Fruit fly (Drosophila melanogaster): ENCODE data around the gene Ranbp21.

Ranbp21 gene

DNA sequence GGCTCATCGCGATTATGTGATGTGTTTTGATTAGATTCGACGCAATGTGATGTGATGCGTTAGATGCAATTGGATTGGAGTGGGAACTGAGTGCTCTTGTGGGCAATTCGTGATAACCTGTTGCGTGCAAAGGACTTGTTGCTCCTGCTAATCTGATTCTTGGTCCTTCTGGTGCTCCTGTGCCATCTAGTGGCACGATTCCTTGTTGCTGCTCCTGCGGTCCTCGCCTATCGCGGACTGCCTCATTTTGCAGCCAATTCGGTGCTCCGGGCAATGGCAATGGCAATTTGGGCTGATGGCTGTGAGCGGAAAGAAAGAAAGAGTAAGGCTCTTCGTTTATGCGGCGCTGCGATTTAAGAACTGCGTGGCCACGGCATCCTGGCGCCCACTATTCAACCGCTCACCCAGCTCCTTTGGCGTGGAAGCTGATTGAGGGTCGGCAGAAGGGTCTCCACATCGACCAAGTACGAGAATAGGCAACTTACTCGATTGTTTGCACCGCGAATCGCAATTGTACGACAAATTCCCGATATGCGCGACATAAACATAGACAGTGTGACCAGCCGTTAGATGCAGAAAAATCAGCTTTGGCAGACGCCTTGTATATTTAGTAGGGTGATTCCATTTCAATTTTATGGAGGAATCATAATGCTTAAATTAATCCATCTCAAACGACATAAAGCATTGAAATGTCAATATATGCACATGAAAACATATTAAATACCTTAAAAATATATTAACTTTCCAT is 41.1 kb upstream of the Ranbp21 start, which contains the start of gene Mer (continued):
- TF ChIP-seq Hey (tag; optimal IDR thresholded peaks at IDR 0.05) (no peak), schlank (tag; optimal IDR thresholded peaks at IDR 0.05) (peak; percentile 75), zen (tag; optimal IDR thresholded peaks at IDR 0.05) (peak; percentile 61), Ets97D (GFP tag; optimal IDR thresholded peaks at IDR 0.05) (peak; percentile 48), CG12104 (GFP tag; optimal IDR thresholded peaks at IDR 0.05) (peak; percentile 6), B-H1 (GFP tag; IDR thresholded peaks at IDR 0.05) (peak; percentile 49; the same call in 2 of the 3 replicates), Nf-YA (GFP tag; IDR thresholded peaks at IDR 0.05) (peak; percentile 59; the same call in 1 of the 2 replicates), sr (GFP tag; IDR thresholded peaks at IDR 0.05) (peak; percentile 31; the same call in 1 of the 3 replicates), oc (tag; optimal IDR thresholded peaks at IDR 0.05) (peak; percentile 59), prd (optimal IDR thresholded peaks at IDR 0.05) (no peak), prd (GFP tag; IDR thresholded peaks at IDR 0.05) (peak; percentile 86), Aef1 (GFP tag; IDR thresholded peaks at IDR 0.05) (peak; percentile 77), bbx (GFP tag; IDR thresholded peaks at IDR 0.05; ENCODE audit: partially characterized antibody) (no peak), CG10431 (GFP tag; optimal IDR thresholded peaks at IDR 0.05) (peak; percentile 60), CG11504 (tag; optimal IDR thresholded peaks at IDR 0.05) (peak; percentile 85), sisA (GFP tag; IDR thresholded peaks at IDR 0.05) (peak; percentile 76), h (optimal IDR thresholded peaks at IDR 0.05) (no peak), Elba2 (GFP tag; optimal IDR thresholded peaks at IDR 0.05) (peak; percentile 44), Sox100B (GFP tag; optimal IDR thresholded peaks at IDR 0.05) (no peak), Spps (tag; optimal IDR thresholded peaks at IDR 0.05) (peak; percentile 56), HLH4C (GFP tag; IDR thresholded peaks at IDR 0.05; ENCODE audit: partially characterized antibody) (no peak), CG7987 (GFP tag; optimal IDR thresholded peaks at IDR 0.05) (peak; percentile 76), Rx (GFP tag; IDR thresholded peaks at IDR 0.05) (peak; percentile 63), CG16863 (GFP tag; optimal IDR thresholded peaks at IDR 0.05) (peak; percentile 85), CG17328 (GFP tag; IDR thresholded peaks at IDR 0.05) (peak; percentile 75), CG9609 (GFP tag; optimal IDR thresholded peaks at IDR 0.05) (peak; percentile 86), Gug (GFP tag; IDR thresholded peaks at IDR 0.05) (peak; percentile 65; the same call in 2 of the 4 replicates), sens-2 (GFP tag; IDR thresholded peaks at IDR 0.05) (0 out of 2 replicates have a peak, but pooled peaks have one; percentile 58), nom (GFP tag; optimal IDR thresholded peaks at IDR 0.05) (peak; percentile 79), Sry-β (GFP tag; optimal IDR thresholded peaks at IDR 0.05) (peak; percentile 14), lola (GFP tag; optimal IDR thresholded peaks at IDR 0.05) (peak in 1 of 3 experiments; percentile 74), CG3065 (GFP tag; optimal IDR thresholded peaks at IDR 0.05) (peak; percentile 17), CG6175 (GFP tag; IDR thresholded peaks at IDR 0.05) (peak; percentile 62; the same call in 1 of the 3 replicates), CG6813 (GFP tag; optimal IDR thresholded peaks at IDR 0.05) (peak; percentile 71), CG11247 (GFP tag; IDR thresholded peaks at IDR 0.05) (peak; percentile 69), CG13424 (tag; optimal IDR thresholded peaks at IDR 0.05) (peak; percentile 82), Hand (GFP tag; optimal IDR thresholded peaks at IDR 0.05) (peak; percentile 80), sna (GFP tag; IDR thresholded peaks at IDR 0.05; ENCODE audit: partially characterized antibody) (no peak), ato (GFP tag; IDR thresholded peaks at IDR 0.05; ENCODE audit: partially characterized antibody) (no peak), CG32772 (GFP tag; IDR thresholded peaks at IDR 0.05) (peak; percentile 68), Jarid2 (GFP tag; optimal IDR thresholded peaks at IDR 0.05) (no peak), Neu2 (GFP tag; optimal IDR thresholded peaks at IDR 0.05; ENCODE audit: borderline replicate concordance) (peak; percentile 62), Lhr (GFP tag; optimal IDR thresholded peaks at IDR 0.05) (peak; percentile 53), emc (GFP tag; optimal IDR thresholded peaks at IDR 0.05) (peak; percentile 59), sug (tag; optimal IDR thresholded peaks at IDR 0.05) (peak; percentile 70), CG8281 (tag; optimal IDR thresholded peaks at IDR 0.05) (peak; percentile 63), twi (tag; optimal IDR thresholded peaks at IDR 0.05) (peak; percentile 62), tna (GFP tag; IDR thresholded peaks at IDR 0.05; ENCODE audit: partially characterized antibody) (peak; percentile 38; the same call in 1 of the 2 replicates)

Measured in whole organism, embryonic.